Worm (Caenorhabditis elegans) whole organism, late embryonic: ENCODE measurements around the gene dyf-4.

Experiments used
- ceh-14 ChIP-seq: sonication (generic microtip); optimal IDR thresholded peaks from 2 replicates; lab custom pipeline; 2016; ENCODE audit warnings: missing genotype, missing genetic modification characterization, missing compliant biosample characterization
- ceh-31 ChIP-seq: sonication (generic microtip); optimal IDR thresholded peaks from 2 replicates; lab custom pipeline; 2016; ENCODE audit warnings: missing genetic modification characterization, missing compliant biosample characterization
- ceh-48 ChIP-seq: sonication (generic microtip); optimal IDR thresholded peaks from 2 replicates; lab custom pipeline; 2016; ENCODE audit warnings: missing genetic modification characterization, inconsistent platforms, missing compliant biosample characterization
- che-1 ChIP-seq: sonication (generic microtip); optimal IDR thresholded peaks from 2 replicates; lab custom pipeline; 2016; ENCODE audit warnings: mild to moderate bottlenecking, missing genetic modification characterization, missing compliant biosample characterization
- fax-1 ChIP-seq: sonication (generic microtip); optimal IDR thresholded peaks from 2 replicates; lab custom pipeline; 2016; ENCODE audit warnings: missing genotype, missing genetic modification characterization, missing compliant biosample characterization
- hlh-30 ChIP-seq: sonication (generic microtip); optimal IDR thresholded peaks from 2 replicates; lab custom pipeline; 2017; ENCODE audit warnings: antibody characterized with exemption, missing genetic modification characterization, missing compliant biosample characterization; ENCODE audit not compliant: insufficient read depth
- npax-4 ChIP-seq: sonication (generic microtip); optimal IDR thresholded peaks from 2 replicates; lab custom pipeline; 2016; ENCODE audit warnings: missing genetic modification characterization, missing compliant biosample characterization
- pha-4 ChIP-seq: fragments of 150-350 bp; optimal IDR thresholded peaks from 2 replicates; lab custom pipeline; 2018; ENCODE audit warnings: missing biosample characterization, missing genetic modification reagents, missing genetic modification characterization
- ref-2 ChIP-seq: sonication (generic microtip); optimal IDR thresholded peaks from 2 replicates; lab custom pipeline; 2016; ENCODE audit warnings: missing genetic modification characterization, missing compliant biosample characterization
- sox-4 ChIP-seq: sonication (generic microtip); optimal IDR thresholded peaks from 2 replicates; lab custom pipeline; 2017; ENCODE audit warnings: mild to moderate bottlenecking, missing genetic modification characterization, inconsistent platforms, missing compliant biosample characterization

Gene dyf-4

ce11 chrV:12475360-12475759 is 50.2 kb downstream of the dyf-4 start:
- TF ChIP-seq pha-4 (no peak), sox-4 (tag; lab: Kevin White, UChicago) (no peak), fax-1 (no peak), ceh-48 (no peak), npax-4 (tag; lab: Kevin White, UChicago) (no peak), ref-2 (no peak), hlh-30 (no peak), ceh-14 (tag; lab: Kevin White, UChicago) (no peak), ceh-31 (no peak), che-1 (tag; lab: Kevin White, UChicago) (no peak)
